Worm (Caenorhabditis elegans): ENCODE results near the gene fipr-16.
A peak's percentile ranks its signal among the peaks of the same experiment; 100 is the strongest.

The fipr-16 gene

ce11 chrIII:8597770-8598169 lies 7.0 kb upstream of the fipr-16 start, which contains the start of gene ztf-30:
Gene ztf-30 (minus strand): TSS chrIII:8597870.
- TF ChIP-seq elt-3 (tag; optimal IDR thresholded peaks at IDR 0.05) (no peak), dsc-1 (tag; optimal IDR thresholded peaks at IDR 0.05) (peak; percentile 24), lin-35 (GFP tag; optimal IDR thresholded peaks at IDR 0.05) (no peak), pqm-1 (tag; optimal IDR thresholded peaks at IDR 0.05) (no peak)

DNA sequence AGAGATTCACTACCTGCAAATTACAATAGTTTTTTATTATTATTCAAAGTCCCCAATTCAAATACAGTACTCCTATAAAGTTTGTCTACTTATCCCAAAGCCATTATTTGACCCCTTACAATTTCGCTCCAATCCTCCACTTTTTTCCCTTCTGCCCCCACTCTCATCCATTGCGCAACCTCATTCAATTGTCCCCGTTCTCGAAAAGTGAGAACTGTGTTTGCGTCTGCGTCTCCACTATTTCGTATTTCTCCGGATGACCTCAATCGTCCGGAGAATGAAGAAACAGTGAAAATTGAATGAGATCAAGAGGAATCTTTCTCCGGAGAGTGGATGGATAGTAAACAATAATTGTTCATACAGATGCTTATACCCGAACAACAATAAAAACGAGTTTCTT lies 5.9 kb upstream of the fipr-16 start:
- TF ChIP-seq blmp-1 (tag; optimal IDR thresholded peaks at IDR 0.05) (peak; percentile 97), tbx-2 (tag; optimal IDR thresholded peaks at IDR 0.05) (no peak), fkh-4 (tag; optimal IDR thresholded peaks at IDR 0.05; ENCODE audit: borderline replicate concordance) (no peak), mep-1 (tag; optimal IDR thresholded peaks at IDR 0.05) (no peak), unc-86 (tag; optimal IDR thresholded peaks at IDR 0.05) (no peak)

ce11 chrIII:8594088-8594487 lies 3.3 kb upstream of the fipr-16 start:
- no peak for TF ChIP-seq nhr-47 (tag; optimal IDR thresholded peaks at IDR 0.05)
- no peak for TF ChIP-seq ceh-63 (GFP tag; optimal IDR thresholded peaks at IDR 0.05)
- TF ChIP-seq elt-2 (tag; optimal IDR thresholded peaks at IDR 0.05): peak; percentile 75
- no peak for TF ChIP-seq hlh-17 (GFP tag; optimal IDR thresholded peaks at IDR 0.05; ENCODE audit: borderline replicate concordance)
- TF ChIP-seq lin-14 (GFP tag; optimal IDR thresholded peaks at IDR 0.05): peak; percentile 7

ce11 chrIII:8593620-8594019 lies 2.8 kb upstream of the fipr-16 start, which contains the start of gene C06E1.7:
Gene C06E1.7 (minus strand): TSS chrIII:8593720.
- TF ChIP-seq nhr-77 (tag; optimal IDR thresholded peaks at IDR 0.05) (no peak), swsn-7 (tag; optimal IDR thresholded peaks at IDR 0.05) (no peak), skn-1 (tag; optimal IDR thresholded peaks at IDR 0.05) (no peak), aly-2 (tag; optimal IDR thresholded peaks at IDR 0.05) (no peak), hlh-17 (GFP tag; optimal IDR thresholded peaks at IDR 0.05; ENCODE audit: borderline replicate concordance) (no peak), egl-13 (tag; optimal IDR thresholded peaks at IDR 0.05) (no peak), unc-62 (GFP tag; optimal IDR thresholded peaks at IDR 0.05) (no peak), snu-23 (GFP tag; optimal IDR thresholded peaks at IDR 0.05) (no peak)

DNA sequence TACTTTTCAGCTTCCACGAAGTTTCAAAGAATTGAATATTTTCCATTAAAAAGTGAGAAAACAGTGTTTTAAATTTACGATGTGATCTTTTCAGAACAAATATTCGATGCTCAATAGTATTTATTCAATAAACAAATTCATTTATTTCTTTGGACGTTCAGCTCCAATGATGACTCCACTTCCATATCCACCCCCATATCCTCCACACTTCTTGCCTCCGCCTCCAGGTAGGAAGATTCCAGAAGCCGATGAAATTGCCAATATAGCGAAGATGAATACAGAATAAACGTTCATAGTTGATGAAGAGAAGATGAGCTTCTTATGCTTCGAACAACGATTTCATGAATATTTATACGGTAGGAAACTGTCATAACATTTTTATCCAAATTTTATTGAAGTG lies 1.6 kb downstream of the fipr-16 start, which contains the start of gene fip-3:
TSS of gene fip-3 (minus strand) at position 294 of the 400 bp plus-strand sequence.
- TF ChIP-seq pqm-1 (tag; optimal IDR thresholded peaks at IDR 0.05): no peak
- TF ChIP-seq elt-3 (tag; optimal IDR thresholded peaks at IDR 0.05): no peak
- no peak for TF ChIP-seq lir-3 (tag; optimal IDR thresholded peaks at IDR 0.05; ENCODE audit: poor library complexity)
- TF ChIP-seq zag-1 (tag; optimal IDR thresholded peaks at IDR 0.05): no peak
- no peak for TF ChIP-seq ztf-4 (tag; optimal IDR thresholded peaks at IDR 0.05)
- TF ChIP-seq unc-30 (tag; optimal IDR thresholded peaks at IDR 0.05): no peak
- no peak for TF ChIP-seq grh-1 (GFP tag; IDR thresholded peaks at IDR 0.05)
- no peak for TF ChIP-seq ceh-88 (GFP tag; IDR thresholded peaks at IDR 0.05)
- no peak for TF ChIP-seq pag-3 (tag; optimal IDR thresholded peaks at IDR 0.05; ENCODE audit: borderline replicate concordance, insufficient read depth)
- TF ChIP-seq rnt-1 (tag; optimal IDR thresholded peaks at IDR 0.05): no peak
- no peak for TF ChIP-seq ceh-82 (tag; optimal IDR thresholded peaks at IDR 0.05)
- TF ChIP-seq pax-3 (tag; optimal IDR thresholded peaks at IDR 0.05): no peak
- no peak for TF ChIP-seq C04F5.9 (tag; optimal IDR thresholded peaks at IDR 0.05)
- TF ChIP-seq nhr-237 (tag; optimal IDR thresholded peaks at IDR 0.05): no peak
- no peak for TF ChIP-seq F16B12.6 (tag; optimal IDR thresholded peaks at IDR 0.05)
- no peak for TF ChIP-seq nhr-28 (tag; optimal IDR thresholded peaks at IDR 0.05)
- TF ChIP-seq aly-2 (tag; optimal IDR thresholded peaks at IDR 0.05): no peak
- TF ChIP-seq nhr-77 (tag; optimal IDR thresholded peaks at IDR 0.05): no peak
- TF ChIP-seq mdl-1 (tag; optimal IDR thresholded peaks at IDR 0.05): no peak
